Fruit fly (Drosophila melanogaster) whole organism: ENCODE results near the gene CG1273.

Source experiments
- EcR ChIP-seq, 2 experiments: fragments of >200 bp; optimal IDR thresholded peaks; 2 replicates each; lab custom pipeline; 2017; ENCODE audit warnings: missing biosample characterization in 2 of 2, missing genetic modification characterization in 2 of 2, missing genetic modification reagents in 2 of 2
- usp ChIP-seq: fragments of >200 bp; optimal IDR thresholded peaks from 2 replicates; lab custom pipeline; 2017; ENCODE audit warnings: missing biosample characterization, missing genetic modification characterization, mixed read lengths

- no peak for TF ChIP-seq usp (GFP tag; lab: Kevin White, UChicago)
- no peak for TF ChIP-seq EcR (GFP tag; optimal IDR thresholded peaks at IDR 0.05; lab: Kevin White, UChicago)
Measured at dm6 chr3L:4238195-4238594, 25.3 kb upstream of the CG1273 start.
